Worm (Caenorhabditis elegans) whole organism, L3 larva: Measurements from ENCODE around the gene K10D11.6.

Source experiments
- R02D3.7 ChIP-seq: fragments of 150-350 bp; optimal IDR thresholded peaks from 2 replicates; lab custom pipeline; 2014; ENCODE audit warnings: missing biosample characterization, missing genetic modification characterization
- ama-1 ChIP-seq: fragments of 150-350 bp; optimal IDR thresholded peaks from 2 replicates; lab custom pipeline; 2018
- daf-12 ChIP-seq: fragments of 150-350 bp; optimal IDR thresholded peaks from 2 replicates; lab custom pipeline; 2014; ENCODE audit warnings: missing biosample characterization, missing genetic modification reagents, missing genetic modification characterization
- egl-27 ChIP-seq: sonication (generic microtip); optimal IDR thresholded peaks from 4 replicates; lab custom pipeline; 2017; ENCODE audit warnings: missing biosample characterization, missing genetic modification reagents, missing genetic modification characterization
- mml-1 ChIP-seq: fragments of 150-350 bp; sonication (generic microtip); optimal IDR thresholded peaks from 3 replicates; lab custom pipeline; 2014; ENCODE audit warnings: missing biosample characterization, missing genetic modification characterization
- nhr-11 ChIP-seq: fragments of 150-350 bp; optimal IDR thresholded peaks from 2 replicates; lab custom pipeline; 2014; ENCODE audit warnings: missing biosample characterization, missing genetic modification characterization
- snpc-4 ChIP-seq: fragments of 150-350 bp; optimal IDR thresholded peaks from 2 replicates; lab custom pipeline; 2014; ENCODE audit warnings: missing biosample characterization, missing genetic modification characterization

- TF ChIP-seq R02D3.7 (tag; lab: Kevin White, UChicago) (no peak), daf-12 (tag; lab: Kevin White, UChicago) (no peak), egl-27 (no peak), snpc-4 (tag; lab: Kevin White, UChicago) (no peak), nhr-11 (tag; lab: Kevin White, UChicago) (no peak), ama-1 (lab: Kevin White, UChicago) (no peak), mml-1 (tag; lab: Kevin White, UChicago) (no peak)
Observed at ce11 chrIV:12995886-12996285, 6.6 kb upstream of the K10D11.6 start, which contains the start of gene K10D11.7.
